Fruit fly (Drosophila melanogaster) whole organism, wandering third instar larva: Measurements from ENCODE around the gene Osi22.

Source experiments
- Abd-B ChIP-seq: fragments of >200 bp; optimal IDR thresholded peaks from 2 replicates; lab custom pipeline; 2017; ENCODE audit warnings: missing biosample characterization, missing genetic modification characterization
- CG9705 ChIP-seq: fragments of 200-800 bp; sonication (Bioruptor generic); optimal IDR thresholded peaks from 2 replicates; lab custom pipeline; 2018; ENCODE audit warnings: missing biosample characterization, mild to moderate bottlenecking, missing genetic modification characterization
- CrebA ChIP-seq: fragments of 200-800 bp; sonication (Bioruptor generic); optimal IDR thresholded peaks from 2 replicates; lab custom pipeline; 2016; ENCODE audit warnings: missing biosample characterization, mild to moderate bottlenecking, missing genetic modification characterization, borderline replicate concordance
- Dfd ChIP-seq: fragments of >200 bp; optimal IDR thresholded peaks from 2 replicates; lab custom pipeline; 2017; ENCODE audit warnings: missing biosample characterization, missing genetic modification characterization
- Dif ChIP-seq: fragments of 200-275, 200-300 bp; sonication (Bioruptor generic); optimal IDR thresholded peaks from 2 replicates; lab custom pipeline; 2018; ENCODE audit warnings: missing biosample characterization, missing genetic modification characterization; ENCODE audit not compliant: partially characterized antibody
- HLH106 ChIP-seq: fragments of 200-800 bp; optimal IDR thresholded peaks from 3 replicates; lab custom pipeline; 2019; ENCODE audit warnings: missing biosample characterization, mild to moderate bottlenecking, missing genetic modification characterization, moderate library complexity
- Hnf4 ChIP-seq: fragments of 200-800 bp; sonication (Bioruptor generic); optimal IDR thresholded peaks from 2 replicates; lab custom pipeline; 2016; ENCODE audit warnings: missing biosample characterization, mild to moderate bottlenecking, missing genetic modification characterization
- Hr78 ChIP-seq: fragments of >200 bp; optimal IDR thresholded peaks from 2 replicates; lab custom pipeline; 2017; ENCODE audit warnings: missing biosample characterization, missing genetic modification characterization
- Hr83 ChIP-seq: fragments of 200-300 bp; sonication (Bioruptor generic); optimal IDR thresholded peaks from 2 replicates; lab custom pipeline; 2016; ENCODE audit warnings: missing biosample characterization, mild to moderate bottlenecking, missing genetic modification characterization, moderate library complexity; ENCODE audit not compliant: poor library complexity, severe bottlenecking
- Jra ChIP-seq: sonication (Bioruptor generic); optimal IDR thresholded peaks from 2 replicates; lab custom pipeline; 2016; ENCODE audit warnings: missing biosample characterization, missing genetic modification characterization
- Mio ChIP-seq: sonication (Bioruptor generic); optimal IDR thresholded peaks from 2 replicates; lab custom pipeline; 2016; ENCODE audit warnings: missing biosample characterization, missing genetic modification characterization
- Myc ChIP-seq: fragments of >200 bp; optimal IDR thresholded peaks from 2 replicates; lab custom pipeline; 2017
- N ChIP-seq: fragments of >200 bp; optimal IDR thresholded peaks from 2 replicates; lab custom pipeline; 2018; ENCODE audit warnings: missing biosample characterization, missing external identifiers, missing genetic modification characterization
- OdsH ChIP-seq: fragments of 200-800 bp; sonication (Bioruptor generic); optimal IDR thresholded peaks from 2 replicates; lab custom pipeline; 2016; ENCODE audit warnings: missing biosample characterization, mild to moderate bottlenecking, missing genetic modification characterization
- Rel ChIP-seq, 2 experiments: fragments of 200-800 bp; sonication (Bioruptor generic) in 1 of 2; optimal IDR thresholded peaks; 2 replicates in 1 of 2; 3 replicates in 1 of 2; lab custom pipeline; 2016 to 2019; ENCODE audit warnings: mild to moderate bottlenecking in 2 of 2, missing biosample characterization in 2 of 2, missing genetic modification characterization in 2 of 2, moderate library complexity in 1 of 2
- Sp1 ChIP-seq: fragments of 200-800 bp; sonication (Bioruptor generic); optimal IDR thresholded peaks from 3 replicates; lab custom pipeline; 2019; ENCODE audit warnings: missing biosample characterization, mild to moderate bottlenecking, missing genetic modification characterization, moderate library complexity
- Vsx2 ChIP-seq: fragments of 200-300, 225-300 bp; sonication (Bioruptor generic); optimal IDR thresholded peaks from 2 replicates; lab custom pipeline; 2018; ENCODE audit warnings: missing biosample characterization, missing genetic modification characterization; ENCODE audit not compliant: partially characterized antibody
- brk ChIP-seq: fragments of 200-800 bp; sonication (Bioruptor generic); optimal IDR thresholded peaks from 2 replicates; lab custom pipeline; 2016; ENCODE audit warnings: missing biosample characterization, mild to moderate bottlenecking, missing genetic modification characterization
- dl ChIP-seq, 2 experiments: fragments of 175-275, 200-275 bp in 1 of 2; fragments of 200-275 bp in 1 of 2; sonication (Bioruptor generic); optimal IDR thresholded peaks; lab custom pipeline; 2018; ENCODE audit warnings: mild to moderate bottlenecking in 2 of 2, missing biosample characterization in 2 of 2, missing genetic modification characterization in 2 of 2, moderate library complexity in 2 of 2; ENCODE audit not compliant: partially characterized antibody in 2 of 2, insufficient read depth in 1 of 2
- dmrt93B ChIP-seq: fragments of 200-800 bp; sonication (Bioruptor generic); optimal IDR thresholded peaks from 2 replicates; lab custom pipeline; 2018; ENCODE audit warnings: missing biosample characterization, mild to moderate bottlenecking, missing genetic modification characterization
- ey ChIP-seq: fragments of 200-800 bp; sonication (Bioruptor generic); optimal IDR thresholded peaks from 2 replicates; lab custom pipeline; 2016; ENCODE audit warnings: missing biosample characterization, missing genetic modification characterization
- foxo ChIP-seq, 2 experiments: fragments of 200-800 bp; sonication (Bioruptor generic); optimal IDR thresholded peaks; 2 replicates in 1 of 2; 3 replicates in 1 of 2; lab custom pipeline; 2016 to 2017; ENCODE audit warnings: missing biosample characterization in 2 of 2, missing genetic modification characterization in 2 of 2
- fru ChIP-seq: fragments of 200-800 bp; sonication (Bioruptor generic); optimal IDR thresholded peaks from 3 replicates; lab custom pipeline; 2016; ENCODE audit warnings: missing biosample characterization, mild to moderate bottlenecking, missing genetic modification characterization
- h ChIP-seq: fragments of 200-800 bp; sonication (Bioruptor generic); optimal IDR thresholded peaks from 3 replicates; lab custom pipeline; 2016; ENCODE audit warnings: missing biosample characterization, mild to moderate bottlenecking, missing genetic modification characterization
- jim ChIP-seq: fragments of 175-275, 200-325 bp; sonication (Bioruptor generic); optimal IDR thresholded peaks from 2 replicates; lab custom pipeline; 2016; ENCODE audit warnings: missing biosample characterization, mild to moderate bottlenecking, missing genetic modification characterization
- lola ChIP-seq: fragments of >200 bp; optimal IDR thresholded peaks from 2 replicates; lab custom pipeline; 2017; ENCODE audit warnings: missing biosample characterization, missing genetic modification characterization
- psq ChIP-seq: fragments of 200-800 bp; sonication (Bioruptor generic); optimal IDR thresholded peaks from 3 replicates; lab custom pipeline; 2017; ENCODE audit warnings: missing biosample characterization, mild to moderate bottlenecking, missing genetic modification characterization, moderate library complexity
- rgr ChIP-seq: fragments of 200-800 bp; sonication (Bioruptor generic); optimal IDR thresholded peaks from 3 replicates; lab custom pipeline; 2016; ENCODE audit warnings: missing biosample characterization, mild to moderate bottlenecking, missing genetic modification characterization
- sv ChIP-seq: fragments of 200-800 bp; sonication (Bioruptor generic); optimal IDR thresholded peaks from 3 replicates; lab custom pipeline; 2016; ENCODE audit warnings: missing biosample characterization, missing genetic modification characterization
- tai ChIP-seq: sonication (Bioruptor generic); optimal IDR thresholded peaks from 2 replicates; lab custom pipeline; 2016; ENCODE audit warnings: missing biosample characterization, missing genetic modification characterization
- usp ChIP-seq: fragments of >200 bp; optimal IDR thresholded peaks from 2 replicates; lab custom pipeline; 2017; ENCODE audit warnings: missing biosample characterization, missing genetic modification characterization
- woc ChIP-seq: sonication (Bioruptor generic); optimal IDR thresholded peaks from 2 replicates; lab custom pipeline; 2016; ENCODE audit warnings: missing biosample characterization, mild to moderate bottlenecking, missing genetic modification characterization

Osi22 gene

dm6 chr3R:13290329-13290728, at the start of gene Osi22:
Gene Osi22, plus strand, starts transcription at chr3R:13290629.
- no peak for TF ChIP-seq Vsx2 (GFP tag; lab: Kevin White, UChicago)

dm6 chr3R:13241726-13242125, 48.7 kb upstream of the Osi22 start:
- peak; percentile 63 for TF ChIP-seq Dfd
- TF ChIP-seq CrebA (GFP tag; lab: Kevin White, UChicago): no peak
- no peak for TF ChIP-seq brk (GFP tag; lab: Kevin White, UChicago)
- no peak for TF ChIP-seq Sp1 (GFP tag; lab: Kevin White, UChicago)

- TF ChIP-seq HLH106 (tag; lab: Kevin White, UChicago) (no peak), dmrt93B (no peak), Jra (GFP tag; lab: Kevin White, UChicago) (no peak), brk (GFP tag; lab: Kevin White, UChicago) (no peak), dl (GFP tag; optimal IDR thresholded peaks at IDR 0.05; lab: Kevin White, UChicago; ENCODE audit: insufficient read depth in 1 of 2, partially characterized antibody in 2 of 2) (no peak), OdsH (no peak), N (GFP tag; lab: Kevin White, UChicago) (no peak), Myc (no peak), Mio (GFP tag; lab: Kevin White, UChicago) (no peak), fru (no peak), rgr (GFP tag; lab: Kevin White, UChicago) (no peak), usp (GFP tag; lab: Kevin White, UChicago) (no peak), Vsx2 (GFP tag; lab: Kevin White, UChicago) (no peak), Hnf4 (GFP tag; lab: Kevin White, UChicago) (no peak), psq (no peak), ey (GFP tag; lab: Kevin White, UChicago) (no peak), sv (GFP tag; lab: Kevin White, UChicago) (no peak), h (no peak)
Measured at dm6 chr3R:13257110-13257509, 33.3 kb upstream of the Osi22 start.

dm6 chr3R:13258696-13259567, 31.5 kb upstream of the Osi22 start, which contains the start of gene Ace:
Gene Ace, minus strand, starts transcription at chr3R:13259517.
- TF ChIP-seq dl (GFP tag; optimal IDR thresholded peaks at IDR 0.05; lab: Kevin White, UChicago; ENCODE audit: insufficient read depth in 1 of 2, partially characterized antibody in 2 of 2) (peak; percentile 43 to 46), CG9705 (GFP tag; lab: Kevin White, UChicago) (no peak), sv (GFP tag; lab: Kevin White, UChicago) (no peak), ey (GFP tag; lab: Kevin White, UChicago) (no peak), N (GFP tag; lab: Kevin White, UChicago) (peak; percentile 36), psq (no peak), Mio (GFP tag; lab: Kevin White, UChicago) (no peak), Dif (GFP tag; lab: Kevin White, UChicago) (peak; percentile 78)

dm6 chr3R:13260114-13260673, 30.2 kb upstream of the Osi22 start, which contains the start of gene CG11686:
Gene CG11686, plus strand, starts transcription at chr3R:13260356.
- TF ChIP-seq Vsx2 (GFP tag; lab: Kevin White, UChicago): no peak
- peak; percentile 53 for TF ChIP-seq rgr (GFP tag; lab: Kevin White, UChicago)
- peak; percentile 6 for TF ChIP-seq fru
- peak; percentile 28 for TF ChIP-seq HLH106 (tag; lab: Kevin White, UChicago)
- TF ChIP-seq Abd-B (GFP tag; lab: Kevin White, UChicago): no peak
- TF ChIP-seq Dif (GFP tag; lab: Kevin White, UChicago): peak; percentile 65
- TF ChIP-seq h: peak; percentile 39
- peak; percentile 55 for TF ChIP-seq Hr83 (GFP tag; lab: Kevin White, UChicago)
- no peak for TF ChIP-seq Rel (GFP tag; optimal IDR thresholded peaks at IDR 0.05; lab: Kevin White, UChicago)
- TF ChIP-seq Rel (tag; optimal IDR thresholded peaks at IDR 0.05; lab: Kevin White, UChicago): peak; percentile 58
- TF ChIP-seq usp (GFP tag; lab: Kevin White, UChicago): no peak
- no peak for TF ChIP-seq lola (GFP tag; lab: Kevin White, UChicago)
- TF ChIP-seq Hr78: no peak
- TF ChIP-seq jim (GFP tag; lab: Kevin White, UChicago): no peak
- TF ChIP-seq tai: no peak
- peak; percentile 77 for TF ChIP-seq woc (GFP tag; lab: Kevin White, UChicago)
- TF ChIP-seq foxo (GFP tag; optimal IDR thresholded peaks at IDR 0.05; lab: Kevin White, UChicago): peak in 1 of 2 experiments; percentile 14
